Worm (Caenorhabditis elegans): ENCODE data around the gene sre-2.

The sre-2 gene

DNA sequence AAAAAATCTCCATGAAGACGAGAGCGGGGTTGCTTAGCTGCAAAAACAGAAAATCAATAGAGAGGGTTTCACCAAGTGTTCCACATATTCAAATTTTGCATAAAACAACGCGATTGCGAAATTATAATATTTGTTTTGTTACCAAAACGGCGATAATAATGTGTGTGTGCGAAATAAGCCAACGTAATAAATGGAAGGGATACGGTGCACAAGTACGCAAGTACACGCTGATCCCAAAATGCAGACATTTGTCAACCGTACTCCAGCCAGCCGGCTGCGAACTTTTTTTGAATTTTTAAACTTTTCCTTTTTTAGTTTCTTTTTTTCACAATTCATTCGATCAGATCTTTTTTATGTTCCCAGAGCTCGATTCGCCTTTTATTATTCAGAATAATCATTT is 22.9 kb upstream of the sre-2 start, which contains the start of gene ire-1 (continued):
- TF ChIP-seq jun-1 (tag; optimal IDR thresholded peaks at IDR 0.05) (peak; percentile 12), fos-1 (tag; optimal IDR thresholded peaks at IDR 0.05) (peak; percentile 35), sox-4 (tag; optimal IDR thresholded peaks at IDR 0.05) (no peak), dpl-1 (GFP tag; optimal IDR thresholded peaks at IDR 0.05) (peak; percentile 54 to 75 (median 70)), aly-2 (tag; optimal IDR thresholded peaks at IDR 0.05) (no peak), irx-1 (tag; optimal IDR thresholded peaks at IDR 0.05) (no peak), nhr-47 (tag; optimal IDR thresholded peaks at IDR 0.05) (peak; percentile 52), nhr-237 (tag; optimal IDR thresholded peaks at IDR 0.05) (no peak), rnt-1 (tag; optimal IDR thresholded peaks at IDR 0.05) (peak; percentile 44), hlh-4 (tag; optimal IDR thresholded peaks at IDR 0.05) (no peak), ama-1 (optimal IDR thresholded peaks at IDR 0.05) (no peak), unc-62 (GFP tag; optimal IDR thresholded peaks at IDR 0.05) (no peak), alr-1 (tag; optimal IDR thresholded peaks at IDR 0.05; ENCODE audit: borderline replicate concordance) (no peak), unc-130 (tag; optimal IDR thresholded peaks at IDR 0.05) (peak; percentile 80), snu-23 (GFP tag; optimal IDR thresholded peaks at IDR 0.05) (peak; percentile 72), zip-4 (GFP tag; optimal IDR thresholded peaks at IDR 0.05) (peak; percentile 15), fkh-8 (tag; optimal IDR thresholded peaks at IDR 0.05) (peak; percentile 48), lin-39 (tag; optimal IDR thresholded peaks at IDR 0.05) (no peak), pqm-1 (tag; optimal IDR thresholded peaks at IDR 0.05) (no peak), C16A3.4 (tag; optimal IDR thresholded peaks at IDR 0.05) (peak; percentile 81), hlh-17 (GFP tag; optimal IDR thresholded peaks at IDR 0.05; ENCODE audit: borderline replicate concordance) (no peak), mdl-1 (tag; optimal IDR thresholded peaks at IDR 0.05) (peak in 1 of 2 experiments; percentile 53), ztf-11 (tag; optimal IDR thresholded peaks at IDR 0.05) (no peak), swsn-7 (tag; optimal IDR thresholded peaks at IDR 0.05) (peak; percentile 50), lin-13 (GFP tag; optimal IDR thresholded peaks at IDR 0.05) (no peak), sup-37 (GFP tag; optimal IDR thresholded peaks at IDR 0.05) (no peak), unc-30 (tag; optimal IDR thresholded peaks at IDR 0.05) (no peak), nhr-19 (GFP tag; conservative IDR thresholded peaks at IDR 0.05) (no peak), xbp-1 (tag; optimal IDR thresholded peaks at IDR 0.05) (peak; percentile 59), skn-1 (tag; optimal IDR thresholded peaks at IDR 0.05) (peak; percentile 80), mep-1 (tag; optimal IDR thresholded peaks at IDR 0.05) (peak; percentile 78), nhr-85 (tag) (no peak), ceh-63 (GFP tag; optimal IDR thresholded peaks at IDR 0.05) (no peak), ztf-4 (tag; optimal IDR thresholded peaks at IDR 0.05) (no peak), elt-3 (tag; optimal IDR thresholded peaks at IDR 0.05) (peak in 1 of 6 experiments; percentile 59), ces-1 (GFP tag; optimal IDR thresholded peaks at IDR 0.05) (no peak), nhr-71 (tag; optimal IDR thresholded peaks at IDR 0.05) (peak; percentile 65), ets-5 (GFP tag; IDR thresholded peaks at IDR 0.05) (no peak), mef-2 (tag; optimal IDR thresholded peaks at IDR 0.05) (no peak), C34B4.2 (tag; optimal IDR thresholded peaks at IDR 0.05) (no peak), unc-86 (tag; optimal IDR thresholded peaks at IDR 0.05) (no peak), fkh-4 (tag; optimal IDR thresholded peaks at IDR 0.05; ENCODE audit: borderline replicate concordance) (no peak), efl-3 (GFP tag; optimal IDR thresholded peaks at IDR 0.05) (no peak), unc-98 (GFP tag; IDR thresholded peaks at IDR 0.05) (no peak), isw-1 (GFP tag; IDR thresholded peaks at IDR 0.05) (peak; percentile 50), dsc-1 (tag; optimal IDR thresholded peaks at IDR 0.05) (peak; percentile 9), lin-15B (tag; optimal IDR thresholded peaks at IDR 0.05) (peak; percentile 37), snpc-4 (tag; optimal IDR thresholded peaks at IDR 0.05) (peak; percentile 33), egl-27 (tag; optimal IDR thresholded peaks at IDR 0.05) (no peak), egl-13 (tag; optimal IDR thresholded peaks at IDR 0.05) (no peak), lin-14 (GFP tag; optimal IDR thresholded peaks at IDR 0.05) (peak; percentile 47), sptf-1 (tag; optimal IDR thresholded peaks at IDR 0.05) (no peak), lir-3 (tag; optimal IDR thresholded peaks at IDR 0.05; ENCODE audit: poor library complexity) (no peak), ceh-82 (tag; optimal IDR thresholded peaks at IDR 0.05) (peak in 2 of 3 experiments; percentile 31 to 50)
